Worm (Caenorhabditis elegans): Measurements from ENCODE around the gene F55C9.11.

The F55C9.11 gene

ce11 chrV:19293025-19293424, 16.5 kb downstream of the F55C9.11 start, which contains the start of gene F55C9.5:
Gene F55C9.5 (minus strand): TSS chrV:19293125.
- TF ChIP-seq unc-86 (tag; optimal IDR thresholded peaks at IDR 0.05) = no peak
- no peak for TF ChIP-seq zip-4 (GFP tag; optimal IDR thresholded peaks at IDR 0.05)
- TF ChIP-seq nhr-47 (tag; optimal IDR thresholded peaks at IDR 0.05) = no peak
- no peak for TF ChIP-seq vab-15 (tag; optimal IDR thresholded peaks at IDR 0.05)
- TF ChIP-seq alr-1 (tag; optimal IDR thresholded peaks at IDR 0.05; ENCODE audit: borderline replicate concordance) = no peak
- no peak for TF ChIP-seq nhr-76 (tag; optimal IDR thresholded peaks at IDR 0.05)
- TF ChIP-seq lin-14 (GFP tag; optimal IDR thresholded peaks at IDR 0.05) = no peak

- TF ChIP-seq fkh-8 (tag; optimal IDR thresholded peaks at IDR 0.05) (no peak), nhr-76 (tag; optimal IDR thresholded peaks at IDR 0.05) (no peak), lin-13 (GFP tag; optimal IDR thresholded peaks at IDR 0.05) (no peak), ceh-88 (GFP tag; IDR thresholded peaks at IDR 0.05) (no peak), irx-1 (tag; optimal IDR thresholded peaks at IDR 0.05) (no peak), pax-3 (tag; optimal IDR thresholded peaks at IDR 0.05) (no peak), pag-3 (tag; optimal IDR thresholded peaks at IDR 0.05; ENCODE audit: borderline replicate concordance, insufficient read depth) (no peak), vab-15 (tag; optimal IDR thresholded peaks at IDR 0.05) (no peak), fos-1 (tag; optimal IDR thresholded peaks at IDR 0.05) (no peak), ceh-90 (tag; optimal IDR thresholded peaks at IDR 0.05) (no peak), nhr-77 (tag; optimal IDR thresholded peaks at IDR 0.05) (no peak), unc-62 (GFP tag; optimal IDR thresholded peaks at IDR 0.05) (no peak), snpc-4 (tag; optimal IDR thresholded peaks at IDR 0.05) (no peak), rnt-1 (tag; optimal IDR thresholded peaks at IDR 0.05) (no peak), zag-1 (tag; optimal IDR thresholded peaks at IDR 0.05) (no peak), nhr-90 (tag; optimal IDR thresholded peaks at IDR 0.05; ENCODE audit: poor library complexity) (no peak)
Observed at ce11 chrV:19288073-19288805, 21.3 kb downstream of the F55C9.11 start, which contains the start of the genes F55C9.3 and fbxb-57. Gene F55C9.3 (minus strand): TSS chrV:19288173. Gene fbxb-57 (plus strand): TSS chrV:19288755.

- TF ChIP-seq nhr-71 (tag; optimal IDR thresholded peaks at IDR 0.05) = no peak
- no peak for TF ChIP-seq mef-2 (tag; optimal IDR thresholded peaks at IDR 0.05)
- no peak for TF ChIP-seq egl-27 (tag; optimal IDR thresholded peaks at IDR 0.05)
- no peak for TF ChIP-seq zip-4 (GFP tag; optimal IDR thresholded peaks at IDR 0.05)
- TF ChIP-seq hlh-17 (GFP tag; optimal IDR thresholded peaks at IDR 0.05; ENCODE audit: borderline replicate concordance) = no peak
- TF ChIP-seq pqm-1 (tag; optimal IDR thresholded peaks at IDR 0.05) = no peak
- no peak for TF ChIP-seq xbp-1 (tag; optimal IDR thresholded peaks at IDR 0.05)
- no peak for TF ChIP-seq ama-1 (optimal IDR thresholded peaks at IDR 0.05)
- TF ChIP-seq aha-1 (tag; optimal IDR thresholded peaks at IDR 0.05) = no peak
- no peak for TF ChIP-seq C16A3.4 (tag; optimal IDR thresholded peaks at IDR 0.05)
- TF ChIP-seq egl-13 (tag; optimal IDR thresholded peaks at IDR 0.05) = no peak
- TF ChIP-seq fkh-4 (tag; optimal IDR thresholded peaks at IDR 0.05; ENCODE audit: borderline replicate concordance) = no peak
- no peak for TF ChIP-seq aly-2 (tag; optimal IDR thresholded peaks at IDR 0.05)
- no peak for TF ChIP-seq jun-1 (tag; optimal IDR thresholded peaks at IDR 0.05)
- TF ChIP-seq nhr-90 (tag; optimal IDR thresholded peaks at IDR 0.05; ENCODE audit: poor library complexity) = no peak
- no peak for TF ChIP-seq nhr-20 (tag; optimal IDR thresholded peaks at IDR 0.05)
- TF ChIP-seq nhr-47 (tag; optimal IDR thresholded peaks at IDR 0.05) = no peak
- no peak for TF ChIP-seq hpl-2 (GFP tag; optimal IDR thresholded peaks at IDR 0.05)
Observed at ce11 chrV:19285921-19286320, 23.6 kb downstream of the F55C9.11 start.

- TF ChIP-seq aha-1 (tag; optimal IDR thresholded peaks at IDR 0.05) (no peak), F16B12.6 (tag; optimal IDR thresholded peaks at IDR 0.05) (no peak), elt-2 (tag; optimal IDR thresholded peaks at IDR 0.05) (no peak), dpl-1 (GFP tag; optimal IDR thresholded peaks at IDR 0.05) (no peak), mab-9 (GFP tag; IDR thresholded peaks at IDR 0.05) (no peak), fos-1 (tag; optimal IDR thresholded peaks at IDR 0.05) (no peak), nhr-19 (GFP tag; conservative IDR thresholded peaks at IDR 0.05) (no peak), lin-14 (GFP tag; optimal IDR thresholded peaks at IDR 0.05) (no peak), elt-3 (tag; optimal IDR thresholded peaks at IDR 0.05) (no peak), grh-1 (GFP tag; IDR thresholded peaks at IDR 0.05) (no peak), nhr-47 (tag; optimal IDR thresholded peaks at IDR 0.05) (no peak), nhr-20 (tag; optimal IDR thresholded peaks at IDR 0.05) (no peak), tbx-2 (tag; optimal IDR thresholded peaks at IDR 0.05) (no peak), nhr-76 (tag; optimal IDR thresholded peaks at IDR 0.05) (no peak), skn-1 (tag; optimal IDR thresholded peaks at IDR 0.05) (no peak)
Observed at ce11 chrV:19282314-19282713, 27.2 kb downstream of the F55C9.11 start, which contains the start of gene fbxb-117. Gene fbxb-117 (plus strand): TSS chrV:19282614.

Data from whole organism, L1 larva.